Fruit fly (Drosophila melanogaster): ENCODE results near the gene X11L.

Gene X11L

dm6 chrX:17636001-17636400 is 36.6 kb downstream of the X11L start, which contains the start of the genes CG8289 and CG5800 (continued):
- TF ChIP-seq ttk (GFP tag; IDR thresholded peaks at IDR 0.05) (no peak), jigr1 (GFP tag; IDR thresholded peaks at IDR 0.05) (no peak), Ssrp (tag; optimal IDR thresholded peaks at IDR 0.05) (no peak), CG9437 (GFP tag; optimal IDR thresholded peaks at IDR 0.05) (no peak), CG3407 (GFP tag; optimal IDR thresholded peaks at IDR 0.05) (no peak), CG6683 (GFP tag; optimal IDR thresholded peaks at IDR 0.05) (no peak), CG1647 (GFP tag; optimal IDR thresholded peaks at IDR 0.05) (no peak), btn (GFP tag; optimal IDR thresholded peaks at IDR 0.05) (no peak), CG3726 (GFP tag; IDR thresholded peaks at IDR 0.05) (no peak), CG7372 (GFP tag; IDR thresholded peaks at IDR 0.05) (no peak), CG4360 (GFP tag; IDR thresholded peaks at IDR 0.05) (no peak), Myb (GFP tag; optimal IDR thresholded peaks at IDR 0.05) (no peak), CG18619 (GFP tag; optimal IDR thresholded peaks at IDR 0.05) (no peak), HLHmδ (GFP tag; optimal IDR thresholded peaks at IDR 0.05) (no peak), her (GFP tag; optimal IDR thresholded peaks at IDR 0.05) (no peak), dati (GFP tag; IDR thresholded peaks at IDR 0.05) (no peak), stc (GFP tag; IDR thresholded peaks at IDR 0.05) (no peak), chm (GFP tag; IDR thresholded peaks at IDR 0.05) (no peak), Dfd (GFP tag; optimal IDR thresholded peaks at IDR 0.05) (no peak), CG4328 (GFP tag; optimal IDR thresholded peaks at IDR 0.05) (no peak), CG10209 (GFP tag; optimal IDR thresholded peaks at IDR 0.05) (no peak), CG8089 (GFP tag; optimal IDR thresholded peaks at IDR 0.05) (no peak), odd (GFP tag; optimal IDR thresholded peaks at IDR 0.05) (no peak), CG3847 (GFP tag; IDR thresholded peaks at IDR 0.05) (no peak), Lpt (GFP tag; optimal IDR thresholded peaks at IDR 0.05) (no peak), pum (GFP tag; optimal IDR thresholded peaks at IDR 0.05) (no peak), Dad (GFP tag; optimal IDR thresholded peaks at IDR 0.05) (no peak), cad (GFP tag; optimal IDR thresholded peaks at IDR 0.05) (no peak), tio (GFP tag; optimal IDR thresholded peaks at IDR 0.05) (no peak), gsb (GFP tag; IDR thresholded peaks at IDR 0.05) (no peak), aop (GFP tag; IDR thresholded peaks at IDR 0.05) (no peak), tx (GFP tag; optimal IDR thresholded peaks at IDR 0.05) (no peak), org-1 (GFP tag; optimal IDR thresholded peaks at IDR 0.05) (no peak), Hr3 (GFP tag; optimal IDR thresholded peaks at IDR 0.05) (no peak), Hsf (GFP tag; optimal IDR thresholded peaks at IDR 0.05) (no peak), CG18476 (GFP tag; optimal IDR thresholded peaks at IDR 0.05) (no peak), Asciz (GFP tag; optimal IDR thresholded peaks at IDR 0.05) (no peak), salm (tag; optimal IDR thresholded peaks at IDR 0.05) (no peak), Dp (GFP tag; optimal IDR thresholded peaks at IDR 0.05) (peak; percentile 49), nom (GFP tag; optimal IDR thresholded peaks at IDR 0.05) (no peak), dan (GFP tag; IDR thresholded peaks at IDR 0.05) (no peak), Ptx1 (GFP tag; IDR thresholded peaks at IDR 0.05) (0 out of 2 replicates have a peak, but pooled peaks have one; percentile 15), Bteb2 (GFP tag; optimal IDR thresholded peaks at IDR 0.05) (no peak), CG11695 (GFP tag; IDR thresholded peaks at IDR 0.05) (no peak), CG9609 (GFP tag; optimal IDR thresholded peaks at IDR 0.05) (no peak), crol (GFP tag; IDR thresholded peaks at IDR 0.05) (no peak), CG9876 (GFP tag; optimal IDR thresholded peaks at IDR 0.05) (no peak), PHDP (tag; optimal IDR thresholded peaks at IDR 0.05) (no peak), MBD-R2 (GFP tag; IDR thresholded peaks at IDR 0.05) (peak; percentile 64), emc (GFP tag; optimal IDR thresholded peaks at IDR 0.05) (no peak), dysf (GFP tag; IDR thresholded peaks at IDR 0.05) (no peak), ci (GFP tag; IDR thresholded peaks at IDR 0.05) (no peak), fd64A (GFP tag; optimal IDR thresholded peaks at IDR 0.05) (no peak), Rx (GFP tag; IDR thresholded peaks at IDR 0.05) (no peak)

All from whole organism, embryonic.